Fruit fly (Drosophila melanogaster) whole organism, embryonic: ENCODE data around the gene ScpX.

Source experiments
- Atf-2 ChIP-seq: fragments of 200-800 bp; sonication (Bioruptor generic); optimal IDR thresholded peaks from 2 replicates; lab custom pipeline; 2016; ENCODE audit warnings: missing biosample characterization, missing genetic modification characterization
- Bgb ChIP-seq: fragments of 200-800 bp; sonication (Bioruptor generic); IDR thresholded peaks from 2 replicates; pipeline ENCODE4 v1.3.6; 2022; ENCODE audit warnings: missing biosample characterization, missing genetic modification characterization; ENCODE audit not compliant: partially characterized antibody
- CG10462 ChIP-seq: fragments of 200-800 bp; sonication (Bioruptor generic); optimal IDR thresholded peaks from 2 replicates; lab custom pipeline; 2016; ENCODE audit warnings: missing biosample characterization, missing genetic modification characterization
- CG10565 ChIP-seq: fragments of 200-800 bp; sonication (Bioruptor generic); optimal IDR thresholded peaks from 3 replicates; lab custom pipeline; 2016; ENCODE audit warnings: missing biosample characterization, mild to moderate bottlenecking, missing genetic modification characterization
- CG11398 ChIP-seq: fragments of 200-800 bp; sonication (Bioruptor generic); optimal IDR thresholded peaks from 2 replicates; lab custom pipeline; 2016; ENCODE audit warnings: missing biosample characterization, missing genetic modification characterization
- CG12219 ChIP-seq: fragments of 200-800 bp; sonication (Bioruptor generic); optimal IDR thresholded peaks from 3 replicates; lab custom pipeline; 2018; ENCODE audit warnings: missing biosample characterization, mild to moderate bottlenecking, missing genetic modification characterization
- CG12744 ChIP-seq: fragments of 200-800 bp; sonication (Bioruptor generic); optimal IDR thresholded peaks from 2 replicates; lab custom pipeline; 2016; ENCODE audit warnings: missing biosample characterization, missing genetic modification characterization
- CG14710 ChIP-seq: fragments of 200-800 bp; sonication (Bioruptor generic); optimal IDR thresholded peaks from 3 replicates; lab custom pipeline; 2019; ENCODE audit warnings: missing biosample characterization, mild to moderate bottlenecking, missing genetic modification characterization, moderate library complexity
- CG15514 ChIP-seq: fragments of 200-800 bp; sonication (Bioruptor generic); optimal IDR thresholded peaks from 3 replicates; lab custom pipeline; 2017; ENCODE audit warnings: missing biosample characterization, missing genetic modification characterization, mild to moderate bottlenecking, moderate library complexity, missing genetic modification reagents
- CG15696 ChIP-seq: fragments of 200-800 bp; sonication (Bioruptor generic); optimal IDR thresholded peaks from 2 replicates; lab custom pipeline; 2019; ENCODE audit warnings: missing biosample characterization, mild to moderate bottlenecking, missing genetic modification characterization, moderate library complexity
- CG1647 ChIP-seq: fragments of 200-800 bp; sonication (Bioruptor generic); optimal IDR thresholded peaks from 3 replicates; lab custom pipeline; 2016; ENCODE audit warnings: missing biosample characterization, missing genetic modification characterization
- CG17612 ChIP-seq: fragments of 200-800 bp; sonication (Bioruptor generic); IDR thresholded peaks from 2 replicates; pipeline ENCODE4 v1.3.6; 2022; ENCODE audit warnings: missing biosample characterization, missing genetic modification characterization
- CG18476 ChIP-seq: fragments of 200-800 bp; sonication (Bioruptor generic); optimal IDR thresholded peaks from 2 replicates; lab custom pipeline; 2016; ENCODE audit warnings: missing biosample characterization, mild to moderate bottlenecking, missing genetic modification characterization
- CG30403 ChIP-seq: fragments of 200-800 bp; sonication (Bioruptor generic); optimal IDR thresholded peaks from 3 replicates; lab custom pipeline; 2016; ENCODE audit warnings: missing biosample characterization, missing genetic modification characterization
- CG3065 ChIP-seq: fragments of 200-800 bp; sonication (Bioruptor generic); optimal IDR thresholded peaks from 2 replicates; lab custom pipeline; 2016; ENCODE audit warnings: missing biosample characterization, missing genetic modification characterization
- CG32767 ChIP-seq: fragments of 200-800 bp; sonication (Bioruptor generic); IDR thresholded peaks from 2 replicates; pipeline ENCODE4 v1.3.6; 2022; ENCODE audit warnings: missing biosample characterization, missing genetic modification characterization
- CG34422 ChIP-seq: fragments of 200-800 bp; sonication (Bioruptor generic); IDR thresholded peaks from 3 replicates; pipeline ENCODE4 v1.3.6; 2022; ENCODE audit warnings: missing biosample characterization, missing genetic modification characterization
- CG3838 ChIP-seq: fragments of 200-800 bp; sonication (Bioruptor generic); optimal IDR thresholded peaks from 3 replicates; lab custom pipeline; 2016; ENCODE audit warnings: missing biosample characterization, missing genetic modification characterization
- CG4282 ChIP-seq: fragments of 200-800 bp; sonication (Bioruptor generic); optimal IDR thresholded peaks from 2 replicates; lab custom pipeline; 2016; ENCODE audit warnings: missing biosample characterization, missing genetic modification characterization
- CG4404 ChIP-seq: fragments of 200-800 bp; sonication (Bioruptor generic); IDR thresholded peaks from 2 replicates; pipeline ENCODE4 v1.3.6; 2022; ENCODE audit warnings: missing biosample characterization, missing genetic modification characterization
- CG4617 ChIP-seq: fragments of 200-800 bp; sonication (Bioruptor generic); optimal IDR thresholded peaks from 3 replicates; lab custom pipeline; 2016; ENCODE audit warnings: missing biosample characterization, missing genetic modification characterization, borderline replicate concordance
- CG6683 ChIP-seq: fragments of 200-800 bp; sonication (Bioruptor generic); optimal IDR thresholded peaks from 2 replicates; lab custom pipeline; 2017; ENCODE audit warnings: missing biosample characterization, mild to moderate bottlenecking, missing genetic modification characterization, missing genetic modification reagents
- CG9215 ChIP-seq: fragments of 200-800 bp; sonication (Bioruptor generic); IDR thresholded peaks from 2 replicates; pipeline ENCODE4 v1.3.6; 2022; ENCODE audit warnings: missing biosample characterization, missing genetic modification characterization
- CG9797 ChIP-seq: fragments of 200-800 bp; sonication (Bioruptor generic); optimal IDR thresholded peaks from 3 replicates; lab custom pipeline; 2018; ENCODE audit warnings: missing biosample characterization, mild to moderate bottlenecking, missing genetic modification characterization
- D ChIP-seq, 2 experiments: fragments of 200-800 bp in 1 of 2; fragments of >200 bp in 1 of 2; sonication (Bioruptor generic) in 1 of 2; optimal IDR thresholded peaks; 2 replicates in 1 of 2; 3 replicates in 1 of 2; lab custom pipeline; 2017; ENCODE audit warnings: mild to moderate bottlenecking in 1 of 2, missing biosample characterization in 1 of 2, missing genetic modification characterization in 1 of 2, missing genetic modification reagents in 1 of 2
- Ets65A ChIP-seq: fragments of 200-800 bp; sonication (Bioruptor generic); peaks from one replicate; lab custom pipeline; 2016; ENCODE audit warnings: missing biosample characterization, missing genetic modification characterization
- Hr78 ChIP-seq, 2 experiments: fragments of 200-800 bp in 1 of 2; fragments of >200 bp in 1 of 2; sonication (Bioruptor generic) in 1 of 2; optimal IDR thresholded peaks; 2 replicates each; lab custom pipeline; 2017 to 2019; ENCODE audit warnings: missing biosample characterization in 2 of 2, missing genetic modification characterization in 2 of 2, mild to moderate bottlenecking in 1 of 2, moderate library complexity in 1 of 2
- Mad ChIP-seq: fragments of 200-800 bp; sonication (Bioruptor generic); optimal IDR thresholded peaks from 2 replicates; lab custom pipeline; 2016; ENCODE audit warnings: missing biosample characterization, missing genetic modification characterization
- Nf-YA ChIP-seq: fragments of 200-800 bp; sonication (Bioruptor generic); IDR thresholded peaks from 2 replicates; pipeline ENCODE4 v1.3.6; 2022; ENCODE audit warnings: missing biosample characterization, missing genetic modification characterization
- Opbp ChIP-seq: fragments of 200-800 bp; sonication (Bioruptor generic); IDR thresholded peaks from 3 replicates; pipeline ENCODE4 v1.3.6; 2022; ENCODE audit warnings: missing biosample characterization, missing genetic modification characterization; ENCODE audit not compliant: partially characterized antibody
- Rx ChIP-seq: fragments of 200-800 bp; sonication (Bioruptor generic); IDR thresholded peaks from 2 replicates; pipeline ENCODE4 v1.3.6; 2022; ENCODE audit warnings: missing biosample characterization, missing genetic modification characterization
- aop ChIP-seq: fragments of 200-800 bp; sonication (Bioruptor generic); IDR thresholded peaks from 2 replicates; pipeline ENCODE4 v1.3.6; 2022; ENCODE audit warnings: missing biosample characterization, missing genetic modification characterization
- bowl ChIP-seq: fragments of 200-800 bp; sonication (Bioruptor generic); IDR thresholded peaks from 2 replicates; pipeline ENCODE4 v1.3.6; 2022; ENCODE audit warnings: missing biosample characterization, missing genetic modification characterization
- dimm ChIP-seq: fragments of 200-800 bp; sonication (Bioruptor generic); IDR thresholded peaks from 2 replicates; pipeline ENCODE4 v1.3.6; 2022; ENCODE audit warnings: missing biosample characterization, missing genetic modification characterization
- eve ChIP-seq, 2 experiments: fragments of >200 bp; optimal IDR thresholded peaks; 2 replicates each; lab custom pipeline; 2017; ENCODE audit warnings: missing biosample characterization in 2 of 2, missing genetic modification characterization in 2 of 2
- gsb ChIP-seq: fragments of 200-800 bp; sonication (Bioruptor generic); IDR thresholded peaks from 2 replicates; pipeline ENCODE4 v1.3.6; 2022; ENCODE audit warnings: missing biosample characterization, missing genetic modification characterization
- klu ChIP-seq: fragments of 200-800 bp; sonication (Bioruptor generic); IDR thresholded peaks from 2 replicates; pipeline ENCODE4 v1.3.6; 2022; ENCODE audit warnings: missing biosample characterization, missing genetic modification characterization
- p53 ChIP-seq: fragments of 200-800 bp; sonication (Bioruptor generic); optimal IDR thresholded peaks from 2 replicates; lab custom pipeline; 2016; ENCODE audit warnings: missing biosample characterization, missing genetic modification characterization
- pho ChIP-seq: fragments of 200-800 bp; sonication (Bioruptor generic); optimal IDR thresholded peaks from 2 replicates; lab custom pipeline; 2016; ENCODE audit warnings: missing biosample characterization, missing genetic modification characterization
- pum ChIP-seq: fragments of 200-800 bp; sonication (Bioruptor generic); optimal IDR thresholded peaks from 2 replicates; lab custom pipeline; 2016; ENCODE audit warnings: missing biosample characterization, missing genetic modification characterization
- rib ChIP-seq: fragments of 200-800 bp; sonication (Bioruptor generic); IDR thresholded peaks from 2 replicates; pipeline ENCODE4 v1.3.6; 2022; ENCODE audit warnings: missing biosample characterization, missing genetic modification characterization
- sens ChIP-seq: fragments of 200-800 bp; sonication (Bioruptor generic); peaks from one replicate; lab custom pipeline; 2016; ENCODE audit warnings: missing biosample characterization, missing genetic modification characterization
- stc ChIP-seq: fragments of 200-800 bp; sonication (Bioruptor generic); IDR thresholded peaks from 2 replicates; pipeline ENCODE4 v1.3.6; 2022; ENCODE audit warnings: missing biosample characterization, missing genetic modification characterization
- tap ChIP-seq: fragments of 200-800 bp; optimal IDR thresholded peaks from 3 replicates; lab custom pipeline; 2019; ENCODE audit warnings: missing biosample characterization, mild to moderate bottlenecking, missing genetic modification characterization, moderate library complexity
- tgo ChIP-seq: fragments of 200-800 bp; sonication (Bioruptor generic); IDR thresholded peaks from 3 replicates; pipeline ENCODE4 v1.3.6; 2022; ENCODE audit warnings: missing biosample characterization, missing genetic modification characterization
- tio ChIP-seq: fragments of 200-800 bp; sonication (Bioruptor generic); optimal IDR thresholded peaks from 2 replicates; lab custom pipeline; 2017; ENCODE audit warnings: missing biosample characterization, missing genetic modification characterization, inconsistent platforms
- tna ChIP-seq: fragments of 200-800 bp; sonication (Bioruptor generic); IDR thresholded peaks from 2 replicates; pipeline ENCODE4 v1.3.6; 2022; ENCODE audit warnings: missing biosample characterization, missing genetic modification characterization; ENCODE audit not compliant: partially characterized antibody
- unc-4 ChIP-seq: fragments of 200-800 bp; sonication (Bioruptor generic); IDR thresholded peaks from 2 replicates; pipeline ENCODE4 v1.3.6; 2022; ENCODE audit warnings: missing biosample characterization, missing genetic modification characterization; ENCODE audit not compliant: partially characterized antibody
- vvl ChIP-seq: fragments of 200-800 bp; sonication (Bioruptor generic); IDR thresholded peaks from 2 replicates; pipeline ENCODE4 v1.3.6; 2022; ENCODE audit warnings: missing biosample characterization, missing genetic modification characterization
- zen2 ChIP-seq: fragments of 200-800 bp; sonication (Bioruptor generic); IDR thresholded peaks from 3 replicates; pipeline ENCODE4 v1.3.6; 2022; ENCODE audit warnings: missing biosample characterization, missing genetic modification characterization; ENCODE audit not compliant: partially characterized antibody

ScpX gene

dm6 chr2L:18881014-18881660, 50.1 kb downstream of the ScpX start, which contains the start of gene tup (continued):
- no peak for TF ChIP-seq p53 (GFP tag; lab: Kevin White, UChicago)
- no peak for TF ChIP-seq tap
- TF ChIP-seq pum: no peak
- TF ChIP-seq sens (GFP tag; lab: Kevin White, UChicago): peak; percentile 86
- peak; percentile 73 for TF ChIP-seq CG15514 (GFP tag; lab: Kevin White, UChicago)
- TF ChIP-seq eve (GFP tag; optimal IDR thresholded peaks at IDR 0.05; lab: Kevin White, UChicago): no peak
- TF ChIP-seq vvl (GFP tag; lab: Robert Waterston, UW): peak; percentile 55
- no peak for TF ChIP-seq CG9797 (GFP tag; lab: Kevin White, UChicago)
- TF ChIP-seq tgo: no peak; the same call in 2 of the 3 replicates
- no peak for TF ChIP-seq CG6683
- no peak for TF ChIP-seq CG15696 (tag; lab: Kevin White, UChicago)
- TF ChIP-seq CG12744 (GFP tag; lab: Kevin White, UChicago): no peak
- no peak for TF ChIP-seq CG30403 (GFP tag; lab: Kevin White, UChicago)
- TF ChIP-seq Mad: peak; percentile 7
- TF ChIP-seq CG3065 (GFP tag; lab: Kevin White, UChicago): no peak
- no peak for TF ChIP-seq CG4404
- peak; percentile 24; the same call in 1 of the 2 replicates for TF ChIP-seq Bgb (GFP tag; lab: Robert Waterston, UW)
- no peak for TF ChIP-seq stc (GFP tag; lab: Robert Waterston, UW)
- TF ChIP-seq CG9215 (GFP tag; lab: Robert Waterston, UW): no peak
- no peak for TF ChIP-seq CG10565
- TF ChIP-seq CG14710 (tag; lab: Kevin White, UChicago): no peak
- no peak for TF ChIP-seq CG4617
- no peak for TF ChIP-seq gsb (GFP tag; lab: Robert Waterston, UW)
- TF ChIP-seq CG32767 (GFP tag; lab: Robert Waterston, UW): peak; percentile 72
- no peak for TF ChIP-seq unc-4 (GFP tag; lab: Robert Waterston, UW)
- TF ChIP-seq dimm (GFP tag; lab: Robert Waterston, UW): no peak
- no peak for TF ChIP-seq CG11398
- TF ChIP-seq pho: no peak
- no peak for TF ChIP-seq Hr78 (GFP tag; optimal IDR thresholded peaks at IDR 0.05; lab: Kevin White, UChicago)
- TF ChIP-seq CG34422 (GFP tag; lab: Robert Waterston, UW): no peak
- TF ChIP-seq CG3838 (GFP tag; lab: Kevin White, UChicago): no peak
- peak; percentile 44; the same call in 1 of the 2 replicates for TF ChIP-seq aop (GFP tag; lab: Robert Waterston, UW)
- TF ChIP-seq bowl (GFP tag; lab: Robert Waterston, UW): no peak
- no peak for TF ChIP-seq CG10462 (GFP tag; lab: Kevin White, UChicago)
- TF ChIP-seq D (optimal IDR thresholded peaks at IDR 0.05; lab: Kevin White, UChicago): no peak
- TF ChIP-seq D (GFP tag; optimal IDR thresholded peaks at IDR 0.05; lab: Kevin White, UChicago): no peak
- TF ChIP-seq klu: no peak
- TF ChIP-seq CG18476 (GFP tag; lab: Kevin White, UChicago): no peak
- no peak for TF ChIP-seq CG4282 (GFP tag; lab: Kevin White, UChicago)
- TF ChIP-seq rib: no peak
- no peak for TF ChIP-seq CG17612 (GFP tag; lab: Robert Waterston, UW)
- TF ChIP-seq Atf-2 (GFP tag; lab: Kevin White, UChicago): no peak
- TF ChIP-seq Ets65A: no peak
- no peak for TF ChIP-seq CG1647
- TF ChIP-seq tio (GFP tag; lab: Kevin White, UChicago): no peak
- no peak for TF ChIP-seq tna (GFP tag; lab: Robert Waterston, UW)
- no peak for TF ChIP-seq CG12219
- no peak; the same call in 1 of the 2 replicates for TF ChIP-seq Nf-YA (GFP tag; lab: Robert Waterston, UW)
- TF ChIP-seq Rx (GFP tag; lab: Robert Waterston, UW): no peak
- peak; percentile 31; the same call in 2 of the 3 replicates for TF ChIP-seq Opbp (GFP tag; lab: Robert Waterston, UW)
- TF ChIP-seq zen2 (GFP tag; lab: Robert Waterston, UW): 0 out of 3 replicates have a peak, but pooled peaks have one; percentile 20
